Fruit fly (Drosophila melanogaster): ENCODE data around the gene CG9289.

- 0 out of 3 replicates have a peak, but pooled peaks have one; percentile 26 for TF ChIP-seq fd96Ca (GFP tag; IDR thresholded peaks at IDR 0.05)
- no peak for TF ChIP-seq CG15710 (tag; optimal IDR thresholded peaks at IDR 0.05)
- peak; percentile 35 for TF ChIP-seq Snoo (tag; optimal IDR thresholded peaks at IDR 0.05)
- no peak for TF ChIP-seq D1 (tag; optimal IDR thresholded peaks at IDR 0.05)
- no peak for TF ChIP-seq Pif1B (GFP tag; optimal IDR thresholded peaks at IDR 0.05)
- no peak for TF ChIP-seq CG13204 (GFP tag; optimal IDR thresholded peaks at IDR 0.05)
Measured at dm6 chr2L:8692426-8693180, 8.4 kb upstream of the CG9289 start.

Data from whole organism, pupa.